Fruit fly (Drosophila melanogaster) Kc167 (cell line): ENCODE data around the gene CG9743.

Source experiments
- Myc ChIP-seq: fragments of >200 bp; optimal IDR thresholded peaks from 2 replicates; lab custom pipeline; 2017; ENCODE audit warnings: missing external identifiers
- psq ChIP-seq: fragments of >200 bp; optimal IDR thresholded peaks from 2 replicates; lab custom pipeline; 2017; ENCODE audit warnings: missing external identifiers

- TF ChIP-seq Myc (lab: Kevin White, UChicago) (no peak), psq (no peak)
These were observed 6.8 kb upstream of the CG9743 start, which contains the start of gene Anp for dm6 chr3R:30209648-30210047.
